Fruit fly (Drosophila melanogaster): ENCODE measurements around the gene Mst87F.

The Mst87F gene

DNA sequence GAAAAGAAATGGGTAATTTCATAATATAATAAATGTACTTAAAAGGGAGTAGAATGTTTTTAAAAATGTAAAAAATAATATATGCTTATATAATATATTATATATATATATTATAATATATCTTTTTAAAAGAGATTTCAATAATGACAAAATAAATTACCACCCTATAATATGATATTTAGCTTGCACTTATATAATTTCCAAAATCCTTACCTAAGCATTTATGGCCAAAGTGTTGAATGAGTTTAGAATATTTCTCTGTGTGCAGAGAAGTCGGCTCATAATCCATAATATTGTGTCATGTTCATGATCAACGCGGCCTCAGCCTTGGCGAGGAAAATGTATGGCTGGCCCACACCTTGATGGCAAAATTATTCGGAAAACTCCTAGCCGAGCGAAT lies 39.6 kb downstream of the Mst87F start:
- no peak for TF ChIP-seq cic (GFP tag; optimal IDR thresholded peaks at IDR 0.05)

DNA sequence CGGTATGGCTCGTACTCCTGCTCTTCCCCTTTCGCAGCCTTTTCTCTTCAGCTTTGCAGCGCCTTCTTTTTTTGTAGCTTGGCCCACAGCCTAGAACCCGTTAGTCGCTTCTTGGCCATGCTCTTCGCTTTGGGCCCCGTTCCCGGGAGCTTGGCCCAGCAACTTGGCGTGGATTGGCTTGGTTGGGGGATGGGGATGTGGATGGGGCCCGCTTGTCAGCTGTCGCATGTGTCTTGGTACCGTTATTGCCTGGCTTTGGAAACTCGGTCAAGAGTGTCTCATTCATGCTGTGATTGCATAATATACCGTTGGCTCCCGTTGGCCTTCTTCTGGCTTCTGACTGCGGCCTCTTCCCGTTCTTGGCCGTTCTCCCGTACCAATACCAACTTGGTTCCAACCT lies 41.9 kb downstream of the Mst87F start:
- no peak for TF ChIP-seq CG1620 (GFP tag; optimal IDR thresholded peaks at IDR 0.05)
- no peak for TF ChIP-seq CG5204 (GFP tag; optimal IDR thresholded peaks at IDR 0.05)
- TF ChIP-seq CG12768 (GFP tag; optimal IDR thresholded peaks at IDR 0.05), result no peak
- no peak for TF ChIP-seq cnc (optimal IDR thresholded peaks at IDR 0.05)
- no peak for TF ChIP-seq tj (GFP tag; optimal IDR thresholded peaks at IDR 0.05)
- no peak for TF ChIP-seq Crg-1 (GFP tag; optimal IDR thresholded peaks at IDR 0.05)
- TF ChIP-seq CG7101 (tag; optimal IDR thresholded peaks at IDR 0.05), result no peak
- TF ChIP-seq Hr96 (GFP tag; optimal IDR thresholded peaks at IDR 0.05), result no peak
- no peak for TF ChIP-seq Clk (GFP tag; optimal IDR thresholded peaks at IDR 0.05)
- no peak for TF ChIP-seq CG11617 (GFP tag; optimal IDR thresholded peaks at IDR 0.05)

DNA sequence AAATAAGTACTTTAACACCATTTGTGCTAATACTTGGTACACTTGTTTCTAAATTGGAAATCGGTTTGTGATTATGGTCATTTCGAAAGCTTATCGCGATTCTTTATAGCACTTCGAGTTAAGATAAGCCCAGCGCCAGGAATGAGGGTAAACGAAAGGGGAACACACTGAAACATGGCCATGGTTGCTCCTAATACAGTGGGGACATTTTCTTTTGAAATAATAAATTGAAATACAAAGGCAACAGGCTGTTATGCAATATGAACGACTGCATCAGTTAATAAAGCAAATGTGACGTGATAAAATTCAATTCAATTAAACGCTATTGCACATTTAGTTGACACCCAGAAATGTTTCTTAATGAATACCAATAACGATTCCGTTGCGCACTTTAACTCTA lies 44.4 kb downstream of the Mst87F start:
- TF ChIP-seq CG33017 (tag; optimal IDR thresholded peaks at IDR 0.05) (no peak), CG5204 (GFP tag; optimal IDR thresholded peaks at IDR 0.05) (no peak), Mnt (GFP tag; optimal IDR thresholded peaks at IDR 0.05) (no peak), Clk (GFP tag; optimal IDR thresholded peaks at IDR 0.05) (no peak), tj (GFP tag; optimal IDR thresholded peaks at IDR 0.05) (no peak), toe (GFP tag; optimal IDR thresholded peaks at IDR 0.05) (no peak), ovo (GFP tag; optimal IDR thresholded peaks at IDR 0.05) (no peak), bab1 (GFP tag; optimal IDR thresholded peaks at IDR 0.05) (no peak), Crg-1 (GFP tag; optimal IDR thresholded peaks at IDR 0.05) (no peak), cnc (optimal IDR thresholded peaks at IDR 0.05) (no peak), CG12768 (GFP tag; optimal IDR thresholded peaks at IDR 0.05) (no peak), Hr96 (GFP tag; optimal IDR thresholded peaks at IDR 0.05) (no peak), kay (GFP tag; ENCODE audit: borderline replicate concordance) (no peak), CG14711 (tag; optimal IDR thresholded peaks at IDR 0.05) (no peak), pad (GFP tag; optimal IDR thresholded peaks at IDR 0.05) (no peak)

DNA sequence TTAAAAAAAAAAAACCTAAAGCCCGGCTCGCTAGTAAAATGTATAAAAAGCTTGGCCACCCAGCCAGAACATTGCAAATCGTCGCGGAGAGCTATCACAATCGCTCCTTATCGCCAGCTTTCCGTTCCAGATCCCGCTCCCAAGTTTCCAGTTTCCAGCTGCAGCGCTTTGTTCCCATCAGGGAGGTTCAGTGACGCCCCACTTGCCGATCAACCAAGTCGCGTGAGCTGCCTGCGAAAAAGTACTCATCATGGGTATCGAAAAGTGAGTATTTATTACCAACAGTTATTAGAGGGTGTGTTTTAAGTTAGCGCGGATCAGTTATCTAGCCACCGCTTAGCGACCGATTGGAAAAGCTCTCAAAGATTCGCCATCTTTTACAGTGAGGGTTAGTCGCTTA lies 45.2 kb downstream of the Mst87F start:
- no peak for TF ChIP-seq tj (GFP tag; optimal IDR thresholded peaks at IDR 0.05)
- no peak for TF ChIP-seq cnc (optimal IDR thresholded peaks at IDR 0.05)
- TF ChIP-seq Mnt (GFP tag; optimal IDR thresholded peaks at IDR 0.05), result peak; percentile 7
- TF ChIP-seq bab1 (GFP tag; optimal IDR thresholded peaks at IDR 0.05), result no peak
- TF ChIP-seq kay (GFP tag; ENCODE audit: borderline replicate concordance), result no peak
- TF ChIP-seq CG1620 (GFP tag; optimal IDR thresholded peaks at IDR 0.05), result no peak
- TF ChIP-seq CG11617 (GFP tag; optimal IDR thresholded peaks at IDR 0.05), result no peak
- TF ChIP-seq Hr96 (GFP tag; optimal IDR thresholded peaks at IDR 0.05), result peak; percentile 27
- TF ChIP-seq CG14711 (tag; optimal IDR thresholded peaks at IDR 0.05), result no peak
- peak; percentile 28 for TF ChIP-seq CG12768 (GFP tag; optimal IDR thresholded peaks at IDR 0.05)
- TF ChIP-seq toe (GFP tag; optimal IDR thresholded peaks at IDR 0.05), result no peak
- TF ChIP-seq CG7045 (GFP tag; optimal IDR thresholded peaks at IDR 0.05), result no peak
- peak; percentile 34 for TF ChIP-seq ovo (GFP tag; optimal IDR thresholded peaks at IDR 0.05)
- TF ChIP-seq Crg-1 (GFP tag; optimal IDR thresholded peaks at IDR 0.05), result no peak
- TF ChIP-seq pad (GFP tag; optimal IDR thresholded peaks at IDR 0.05), result no peak
- no peak for TF ChIP-seq Clk (GFP tag; optimal IDR thresholded peaks at IDR 0.05)
- TF ChIP-seq CG5204 (GFP tag; optimal IDR thresholded peaks at IDR 0.05), result no peak
- TF ChIP-seq cic (GFP tag; optimal IDR thresholded peaks at IDR 0.05), result peak; percentile 38
- no peak for TF ChIP-seq CG7101 (tag; optimal IDR thresholded peaks at IDR 0.05)
- peak; percentile 18 for TF ChIP-seq CG33017 (tag; optimal IDR thresholded peaks at IDR 0.05)

DNA sequence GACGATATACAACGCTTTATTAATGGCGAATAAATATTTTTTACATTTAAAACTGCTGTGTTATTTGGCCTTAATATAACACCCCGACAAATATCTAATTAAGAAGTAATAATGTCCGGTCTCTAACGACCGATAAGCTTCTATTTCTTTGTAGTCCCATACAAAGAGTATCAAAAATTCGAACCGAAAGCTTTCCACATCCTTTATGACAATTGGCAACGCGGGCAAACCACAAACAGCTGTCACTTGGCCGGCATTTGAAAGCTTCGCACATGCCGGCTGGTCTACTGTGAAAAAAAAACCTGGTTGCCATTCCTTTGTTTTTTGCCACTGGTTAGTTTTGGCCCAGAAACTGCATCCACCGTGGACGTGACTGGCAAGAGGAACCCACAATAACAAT lies 45.8 kb downstream of the Mst87F start, which contains the start of gene Dip-B:
Gene Dip-B, plus strand, starts transcription at position 254 of the 400 bp plus-strand sequence.
- TF ChIP-seq CG7101 (tag; optimal IDR thresholded peaks at IDR 0.05) (no peak), Mnt (GFP tag; optimal IDR thresholded peaks at IDR 0.05) (peak; percentile 4), CG33017 (tag; optimal IDR thresholded peaks at IDR 0.05) (no peak), tj (GFP tag; optimal IDR thresholded peaks at IDR 0.05) (no peak), CG7045 (GFP tag; optimal IDR thresholded peaks at IDR 0.05) (no peak), bab1 (GFP tag; optimal IDR thresholded peaks at IDR 0.05) (peak; percentile 4), CG12768 (GFP tag; optimal IDR thresholded peaks at IDR 0.05) (no peak), cic (GFP tag; optimal IDR thresholded peaks at IDR 0.05) (no peak), Clk (GFP tag; optimal IDR thresholded peaks at IDR 0.05) (no peak), CG11617 (GFP tag; optimal IDR thresholded peaks at IDR 0.05) (no peak), toe (GFP tag; optimal IDR thresholded peaks at IDR 0.05) (no peak), kay (GFP tag; ENCODE audit: borderline replicate concordance) (no peak), Crg-1 (GFP tag; optimal IDR thresholded peaks at IDR 0.05) (no peak), Hr96 (GFP tag; optimal IDR thresholded peaks at IDR 0.05) (no peak), cnc (optimal IDR thresholded peaks at IDR 0.05) (no peak), pad (GFP tag; optimal IDR thresholded peaks at IDR 0.05) (no peak), ovo (GFP tag; optimal IDR thresholded peaks at IDR 0.05) (no peak), CG5204 (GFP tag; optimal IDR thresholded peaks at IDR 0.05) (no peak), CG14711 (tag; optimal IDR thresholded peaks at IDR 0.05) (peak; percentile 27)

DNA sequence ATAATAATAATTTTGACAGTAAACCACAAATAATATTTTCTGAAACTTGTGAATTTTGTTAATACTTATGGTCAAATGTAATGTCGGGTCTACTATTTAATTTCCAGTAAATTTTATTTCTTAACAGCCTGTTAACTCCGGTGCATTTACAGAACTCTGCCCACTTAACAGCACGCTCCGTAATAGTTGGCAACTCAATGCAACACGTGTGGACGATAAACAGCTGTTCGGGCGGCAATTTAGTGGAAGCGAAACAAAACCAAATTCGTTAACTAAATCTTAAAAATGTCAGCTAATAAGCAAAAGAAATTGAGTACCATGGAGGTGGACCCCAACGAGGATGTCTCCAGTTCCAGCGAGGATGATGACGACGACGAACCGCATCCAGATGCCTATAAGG lies 47.0 kb downstream of the Mst87F start, which contains the start of gene CG9286:
Gene CG9286, plus strand, starts transcription at position 196 of the 400 bp plus-strand sequence.
- TF ChIP-seq Mnt (GFP tag; optimal IDR thresholded peaks at IDR 0.05) (peak; percentile 94), CG1620 (GFP tag; optimal IDR thresholded peaks at IDR 0.05) (no peak), CG7045 (GFP tag; optimal IDR thresholded peaks at IDR 0.05) (no peak), cnc (optimal IDR thresholded peaks at IDR 0.05) (no peak), tj (GFP tag; optimal IDR thresholded peaks at IDR 0.05) (no peak), CG12768 (GFP tag; optimal IDR thresholded peaks at IDR 0.05) (no peak), CG14711 (tag; optimal IDR thresholded peaks at IDR 0.05) (peak; percentile 86), bab1 (GFP tag; optimal IDR thresholded peaks at IDR 0.05) (peak; percentile 10), Hr96 (GFP tag; optimal IDR thresholded peaks at IDR 0.05) (no peak), CG33017 (tag; optimal IDR thresholded peaks at IDR 0.05) (no peak)
